Worm (Caenorhabditis elegans): ENCODE measurements around the gene gur-5.

Gene gur-5

DNA sequence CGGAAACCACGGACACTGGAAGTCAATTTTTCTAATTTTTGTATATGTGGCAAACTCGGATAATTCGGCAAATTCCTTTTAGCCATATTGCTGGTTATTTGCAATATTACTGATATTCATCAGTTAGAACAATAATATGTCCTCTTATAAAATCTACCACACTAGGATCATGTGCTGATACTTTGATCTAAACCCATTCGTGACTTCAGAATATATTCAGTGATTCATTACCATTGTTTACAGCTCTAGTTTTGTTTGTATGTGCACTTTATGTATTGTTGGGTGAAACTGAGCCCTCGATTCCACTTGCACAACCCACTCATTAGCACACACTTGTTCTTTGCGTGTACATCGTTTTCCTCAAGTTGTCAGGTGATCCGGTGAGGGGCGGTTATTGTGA is 21.1 kb downstream of the gur-5 start:
- TF ChIP-seq F13H6.1 (tag; optimal IDR thresholded peaks at IDR 0.05) = no peak
- no peak for TF ChIP-seq ztf-1 (GFP tag; conservative IDR thresholded peaks at IDR 0.05)
- TF ChIP-seq lin-11 (tag; optimal IDR thresholded peaks at IDR 0.05) = no peak
- TF ChIP-seq nhr-23 (tag; optimal IDR thresholded peaks at IDR 0.05) = no peak
- TF ChIP-seq unc-39 (tag; optimal IDR thresholded peaks at IDR 0.05) = no peak
- no peak for TF ChIP-seq aly-2 (tag; optimal IDR thresholded peaks at IDR 0.05)
- no peak for TF ChIP-seq sem-4 (tag; optimal IDR thresholded peaks at IDR 0.05)
- no peak for TF ChIP-seq mdl-1 (tag; optimal IDR thresholded peaks at IDR 0.05)
- TF ChIP-seq mbf-1 (tag; optimal IDR thresholded peaks at IDR 0.05) = no peak
- no peak for TF ChIP-seq snpc-4 (tag; optimal IDR thresholded peaks at IDR 0.05)
- no peak for TF ChIP-seq R02D3.7 (tag; optimal IDR thresholded peaks at IDR 0.05)

DNA sequence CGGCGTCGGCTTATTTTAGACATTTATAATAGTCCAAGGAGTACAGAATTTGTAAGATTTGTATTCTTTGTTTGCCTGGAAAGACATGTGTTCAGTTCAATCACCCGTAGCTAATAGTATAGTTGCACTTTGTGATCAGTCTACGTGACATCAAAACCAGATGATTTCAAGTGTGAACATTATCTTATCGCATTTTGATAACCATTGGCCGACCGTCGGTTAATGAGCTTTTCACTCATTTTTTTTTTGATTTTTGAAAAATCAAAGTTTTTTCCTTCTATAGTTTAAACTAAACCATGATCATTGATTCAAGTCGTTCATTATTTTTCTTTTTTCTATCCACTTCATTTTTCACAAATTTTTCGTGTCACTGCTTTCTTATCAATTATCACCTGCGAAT is 22.1 kb downstream of the gur-5 start:
- TF ChIP-seq F13H6.1 (tag; optimal IDR thresholded peaks at IDR 0.05) (peak; percentile 16), fos-1 (tag; optimal IDR thresholded peaks at IDR 0.05) (peak; percentile 56), sma-9 (GFP tag; optimal IDR thresholded peaks at IDR 0.05) (peak; percentile 83), sma-9 (tag; optimal IDR thresholded peaks at IDR 0.05) (no peak), blmp-1 (tag; optimal IDR thresholded peaks at IDR 0.05; ENCODE audit: insufficient read depth) (no peak), unc-39 (tag; optimal IDR thresholded peaks at IDR 0.05) (no peak), R02D3.7 (tag; optimal IDR thresholded peaks at IDR 0.05) (no peak), nhr-129 (tag; optimal IDR thresholded peaks at IDR 0.05) (no peak), nhr-23 (tag; optimal IDR thresholded peaks at IDR 0.05) (no peak)

DNA sequence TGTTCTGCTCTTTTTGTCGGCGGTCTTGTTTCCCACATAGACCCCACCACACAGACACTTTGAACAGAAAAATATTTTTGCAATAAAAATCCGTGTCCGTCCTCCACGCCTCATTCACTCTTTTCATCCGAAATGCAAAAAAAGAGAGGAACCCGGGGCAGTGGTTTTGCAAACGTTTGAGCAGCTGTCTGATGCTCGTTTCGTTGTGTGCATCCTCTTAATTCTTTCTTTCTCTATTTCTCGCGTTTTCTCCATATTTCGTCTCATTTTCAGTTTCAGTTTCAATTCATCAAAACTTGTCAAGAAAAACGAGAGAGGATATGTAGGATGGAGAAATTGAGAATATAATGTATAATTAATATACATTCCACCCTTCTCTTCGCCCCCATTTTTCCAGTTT is 23.8 kb downstream of the gur-5 start:
- TF ChIP-seq C34F6.9 (tag; optimal IDR thresholded peaks at IDR 0.05) = peak; percentile 33
- no peak for TF ChIP-seq mbf-1 (tag; optimal IDR thresholded peaks at IDR 0.05)
- TF ChIP-seq unc-55 (GFP tag; optimal IDR thresholded peaks at IDR 0.05) = peak; percentile 79

DNA sequence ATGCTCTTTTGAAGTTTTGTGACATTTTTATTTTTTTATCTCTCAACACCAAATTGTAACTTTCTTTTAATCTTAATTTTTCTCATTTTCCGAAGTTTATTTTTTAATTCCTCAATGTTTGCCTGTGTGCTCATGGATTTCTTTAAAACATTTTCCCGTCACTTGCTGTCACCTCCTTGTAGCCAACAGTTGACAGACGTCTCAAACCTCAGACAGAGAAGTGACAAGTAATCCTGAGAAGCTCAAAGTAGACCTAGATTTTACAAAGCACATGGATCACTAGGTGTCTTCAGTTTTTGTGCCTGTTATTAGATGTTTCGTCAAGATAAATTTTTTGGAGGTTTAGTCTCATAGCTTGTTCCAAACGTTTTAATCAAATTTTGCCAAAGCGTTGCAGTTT is 24.6 kb downstream of the gur-5 start:
- no peak for TF ChIP-seq nhr-23 (tag; optimal IDR thresholded peaks at IDR 0.05)
- TF ChIP-seq C34F6.9 (tag; optimal IDR thresholded peaks at IDR 0.05) = no peak
- TF ChIP-seq snpc-4 (tag; optimal IDR thresholded peaks at IDR 0.05) = no peak
- TF ChIP-seq dmd-4 (tag; optimal IDR thresholded peaks at IDR 0.05) = no peak
- TF ChIP-seq sma-3 (GFP tag; optimal IDR thresholded peaks at IDR 0.05) = no peak
- no peak for TF ChIP-seq unc-55 (GFP tag; optimal IDR thresholded peaks at IDR 0.05)
- TF ChIP-seq mab-5 (tag; optimal IDR thresholded peaks at IDR 0.05) = no peak
- TF ChIP-seq nhr-11 (tag; optimal IDR thresholded peaks at IDR 0.05) = no peak
- TF ChIP-seq egl-27 (tag; optimal IDR thresholded peaks at IDR 0.05) = no peak
- TF ChIP-seq mbf-1 (tag; optimal IDR thresholded peaks at IDR 0.05) = no peak

DNA sequence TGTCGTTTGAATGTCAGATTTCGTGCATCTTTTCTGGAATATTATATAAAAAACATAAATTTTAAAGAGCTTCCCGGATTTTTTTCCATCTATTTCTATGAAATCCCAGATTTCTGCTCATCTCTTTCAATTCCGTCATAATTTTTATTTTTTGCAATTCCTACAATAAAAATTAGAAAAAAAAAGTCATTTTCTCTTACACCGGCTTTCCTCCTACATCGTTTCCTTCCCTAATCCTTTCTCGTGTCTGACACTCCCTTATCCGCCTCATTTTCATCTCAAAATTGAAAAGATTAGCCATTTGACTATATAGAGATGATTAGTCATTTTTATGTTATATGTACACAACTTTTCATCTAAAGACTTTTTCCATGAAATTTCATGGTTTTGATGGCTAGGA is 25.7 kb downstream of the gur-5 start:
- TF ChIP-seq peb-1 (tag; optimal IDR thresholded peaks at IDR 0.05) (no peak), mdl-1 (tag; optimal IDR thresholded peaks at IDR 0.05) (no peak), sma-9 (GFP tag; optimal IDR thresholded peaks at IDR 0.05) (no peak), sma-9 (tag; optimal IDR thresholded peaks at IDR 0.05) (no peak)

DNA sequence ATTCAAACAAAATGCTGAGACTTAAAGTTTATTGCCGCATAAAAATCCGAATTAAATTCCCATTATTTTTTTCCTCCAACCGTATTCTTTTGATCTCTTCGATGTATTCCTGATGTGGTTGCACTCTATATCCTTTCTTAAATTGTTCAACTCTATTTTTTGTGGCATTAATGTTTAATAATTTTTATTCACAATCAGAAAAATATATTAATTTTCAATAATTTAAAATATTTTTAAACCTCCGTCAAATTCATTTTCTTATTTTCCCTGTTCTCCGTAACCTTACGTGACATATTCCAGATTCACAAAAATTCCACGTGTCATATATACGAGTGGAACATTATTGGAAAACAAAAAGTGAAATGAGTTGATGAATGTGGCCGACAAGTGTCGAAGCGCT is 26.6 kb downstream of the gur-5 start, which contains the start of gene gcy-12:
TSS of gene gcy-12 (plus strand) at position 301 of the 400 bp plus-strand sequence.
- TF ChIP-seq nhr-77 (tag; optimal IDR thresholded peaks at IDR 0.05) = no peak
- no peak for TF ChIP-seq aly-2 (tag; optimal IDR thresholded peaks at IDR 0.05)
- TF ChIP-seq nhr-11 (tag; optimal IDR thresholded peaks at IDR 0.05) = no peak
- no peak for TF ChIP-seq blmp-1 (tag; optimal IDR thresholded peaks at IDR 0.05; ENCODE audit: insufficient read depth)

DNA sequence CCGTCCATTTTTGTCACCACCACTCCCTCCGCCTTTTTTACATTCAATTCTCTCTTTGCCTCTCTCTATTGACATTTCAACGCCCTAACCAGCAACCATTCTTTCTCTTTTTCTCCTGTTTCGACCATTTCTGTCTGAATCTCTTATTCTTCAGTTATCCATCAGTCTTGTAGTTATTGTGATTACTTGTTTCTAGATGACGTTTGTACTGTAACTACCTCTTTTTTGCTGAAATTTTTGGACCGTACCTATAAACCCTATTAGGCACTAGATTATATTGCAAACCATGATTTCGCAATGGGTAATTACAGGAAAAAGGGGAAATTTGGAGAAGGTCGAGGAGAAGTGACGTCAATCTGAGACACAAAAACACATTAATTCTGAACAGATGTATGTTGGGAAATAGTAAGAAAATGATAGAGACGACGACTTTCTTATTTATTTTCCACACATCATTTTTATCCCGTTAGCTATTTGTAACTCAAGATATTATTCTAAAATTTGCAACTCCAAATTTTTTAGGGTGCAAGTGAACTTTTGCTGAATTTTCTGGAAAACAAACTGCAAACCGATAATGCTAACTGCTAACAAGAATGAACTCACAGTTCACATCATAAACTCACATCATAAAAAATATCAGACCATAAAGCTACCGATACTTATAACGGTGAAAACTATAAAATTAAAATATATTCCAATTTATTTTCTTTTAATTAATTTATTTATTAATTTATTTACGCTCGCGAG is 35.2 kb downstream of the gur-5 start:
- no peak for TF ChIP-seq mdl-1 (tag; optimal IDR thresholded peaks at IDR 0.05)
- no peak for TF ChIP-seq nhr-237 (tag; optimal IDR thresholded peaks at IDR 0.05)
- no peak for TF ChIP-seq skn-1 (tag; optimal IDR thresholded peaks at IDR 0.05)
- no peak for TF ChIP-seq sem-4 (tag; optimal IDR thresholded peaks at IDR 0.05)
- no peak for TF ChIP-seq lin-13 (GFP tag; optimal IDR thresholded peaks at IDR 0.05)
- no peak for TF ChIP-seq ceh-82 (tag; optimal IDR thresholded peaks at IDR 0.05)
- peak; percentile 14 for TF ChIP-seq egl-27 (tag; optimal IDR thresholded peaks at IDR 0.05)
- no peak for TF ChIP-seq nhr-21 (tag; optimal IDR thresholded peaks at IDR 0.05)
- no peak for TF ChIP-seq mbf-1 (tag; optimal IDR thresholded peaks at IDR 0.05)
- TF ChIP-seq lsy-2 (tag; optimal IDR thresholded peaks at IDR 0.05) = peak in 1 of 2 experiments; percentile 8
- no peak for TF ChIP-seq unc-62 (GFP tag; optimal IDR thresholded peaks at IDR 0.05)
- TF ChIP-seq ZK546.5 (tag; optimal IDR thresholded peaks at IDR 0.05) = no peak
- no peak for TF ChIP-seq lin-11 (tag; optimal IDR thresholded peaks at IDR 0.05)
- TF ChIP-seq nhr-129 (tag; optimal IDR thresholded peaks at IDR 0.05) = peak; percentile 52
- TF ChIP-seq nhr-25 (tag; optimal IDR thresholded peaks at IDR 0.05) = peak; percentile 3
- peak; percentile 43 for TF ChIP-seq sma-9 (GFP tag; optimal IDR thresholded peaks at IDR 0.05)
- TF ChIP-seq sma-9 (tag; optimal IDR thresholded peaks at IDR 0.05) = no peak
- no peak for TF ChIP-seq nhr-11 (tag; optimal IDR thresholded peaks at IDR 0.05)
- no peak for TF ChIP-seq ceh-16 (tag; optimal IDR thresholded peaks at IDR 0.05)
- TF ChIP-seq nhr-23 (tag; optimal IDR thresholded peaks at IDR 0.05) = no peak
- TF ChIP-seq aly-2 (tag; optimal IDR thresholded peaks at IDR 0.05) = no peak
- no peak for TF ChIP-seq Y55F3AM.14 (GFP tag; optimal IDR thresholded peaks at IDR 0.05)
- TF ChIP-seq unc-55 (GFP tag; optimal IDR thresholded peaks at IDR 0.05) = peak; percentile 5
- TF ChIP-seq ztf-11 (tag; optimal IDR thresholded peaks at IDR 0.05) = no peak
- TF ChIP-seq sma-3 (GFP tag; optimal IDR thresholded peaks at IDR 0.05) = peak; percentile 24
